Fruit fly (Drosophila melanogaster) whole organism, embryonic: ENCODE data around the gene CG9837.

Experiments used
- Ada2b ChIP-seq: fragments of 200-800 bp; sonication (Bioruptor generic); IDR thresholded peaks from 2 replicates; pipeline ENCODE4 v1.3.6; 2022; ENCODE audit warnings: missing biosample characterization, missing genetic modification characterization
- B-H1 ChIP-seq: fragments of 200-800 bp; sonication (Bioruptor generic); IDR thresholded peaks from 3 replicates; pipeline ENCODE4 v1.3.6; 2022; ENCODE audit warnings: missing biosample characterization, missing genetic modification characterization
- Bteb2 ChIP-seq: fragments of 200-800 bp; sonication (Bioruptor generic); optimal IDR thresholded peaks from 2 replicates; lab custom pipeline; 2016; ENCODE audit warnings: missing biosample characterization, missing genetic modification characterization
- CG10462 ChIP-seq: fragments of 200-800 bp; sonication (Bioruptor generic); optimal IDR thresholded peaks from 2 replicates; lab custom pipeline; 2016; ENCODE audit warnings: missing biosample characterization, missing genetic modification characterization
- CG11696 ChIP-seq: fragments of 200-800 bp; sonication (Bioruptor generic); IDR thresholded peaks from 2 replicates; pipeline ENCODE4 v1.3.6; 2022; ENCODE audit warnings: missing biosample characterization, missing genetic modification characterization
- CG14014 ChIP-seq: fragments of 200-800 bp; sonication (Bioruptor generic); IDR thresholded peaks from 2 replicates; pipeline ENCODE4 v1.3.6; 2022; ENCODE audit warnings: missing biosample characterization, missing genetic modification characterization
- CG14050 ChIP-seq: fragments of 200-800 bp; sonication (Bioruptor generic); IDR thresholded peaks from 3 replicates; pipeline ENCODE4 v1.3.6; 2022; ENCODE audit warnings: missing biosample characterization, missing genetic modification characterization
- CG15479 ChIP-seq: fragments of 200-800 bp; sonication (Bioruptor generic); optimal IDR thresholded peaks from 3 replicates; lab custom pipeline; 2019; ENCODE audit warnings: missing biosample characterization, mild to moderate bottlenecking, missing genetic modification characterization, moderate library complexity
- CG18599 ChIP-seq: fragments of 200-800 bp; sonication (Bioruptor generic); optimal IDR thresholded peaks from 3 replicates; lab custom pipeline; 2017; ENCODE audit warnings: missing biosample characterization, missing genetic modification characterization, mild to moderate bottlenecking, moderate library complexity, missing genetic modification reagents
- CG2199 ChIP-seq: fragments of 200-800 bp; sonication (Bioruptor generic); IDR thresholded peaks from 3 replicates; pipeline ENCODE4 v1.3.6; 2022; ENCODE audit warnings: missing biosample characterization, missing genetic modification characterization
- CG2875 ChIP-seq: fragments of 200-800 bp; sonication (Bioruptor generic); optimal IDR thresholded peaks from 2 replicates; lab custom pipeline; 2017; ENCODE audit warnings: missing biosample characterization, mild to moderate bottlenecking, missing genetic modification characterization, missing genetic modification reagents
- CG30403 ChIP-seq: fragments of 200-800 bp; sonication (Bioruptor generic); optimal IDR thresholded peaks from 3 replicates; lab custom pipeline; 2016; ENCODE audit warnings: missing biosample characterization, missing genetic modification characterization
- CG3163 ChIP-seq: fragments of 200-800 bp; sonication (Bioruptor generic); optimal IDR thresholded peaks from 3 replicates; lab custom pipeline; 2016; ENCODE audit warnings: missing biosample characterization, missing genetic modification characterization
- CG6272 ChIP-seq: fragments of 200-800 bp; sonication (Bioruptor generic); IDR thresholded peaks from 2 replicates; pipeline ENCODE4 v1.3.6; 2022; ENCODE audit warnings: missing biosample characterization, missing genetic modification characterization
- CG6791 ChIP-seq: fragments of 200-800 bp; sonication (Bioruptor generic); IDR thresholded peaks from 3 replicates; pipeline ENCODE4 v1.3.6; 2022; ENCODE audit warnings: missing biosample characterization, missing genetic modification characterization; ENCODE audit not compliant: partially characterized antibody
- CG8924 ChIP-seq: fragments of 200-800 bp; optimal IDR thresholded peaks from 3 replicates; lab custom pipeline; 2019; ENCODE audit warnings: missing biosample characterization, mild to moderate bottlenecking, missing genetic modification characterization, moderate library complexity
- CHES-1-like ChIP-seq: fragments of 200-800 bp; sonication (Bioruptor generic); optimal IDR thresholded peaks from 2 replicates; lab custom pipeline; 2016; ENCODE audit warnings: missing biosample characterization, missing genetic modification characterization
- Chrac-16 ChIP-seq: fragments of 200-800 bp; sonication (Bioruptor generic); optimal IDR thresholded peaks from 3 replicates; lab custom pipeline; 2016; ENCODE audit warnings: missing biosample characterization, missing genetic modification characterization
- Drgx ChIP-seq: fragments of 200-800 bp; sonication (Bioruptor generic); IDR thresholded peaks from 2 replicates; pipeline ENCODE4 v1.3.6; 2022; ENCODE audit warnings: missing biosample characterization, missing genetic modification characterization
- ERR ChIP-seq: fragments of 200-800 bp; sonication (Bioruptor generic); optimal IDR thresholded peaks from 2 replicates; lab custom pipeline; 2016; ENCODE audit warnings: missing biosample characterization, missing genetic modification characterization
- Opbp ChIP-seq: fragments of 200-800 bp; sonication (Bioruptor generic); IDR thresholded peaks from 3 replicates; pipeline ENCODE4 v1.3.6; 2022; ENCODE audit warnings: missing biosample characterization, missing genetic modification characterization; ENCODE audit not compliant: partially characterized antibody
- Stat92E ChIP-seq, 3 experiments: fragments of >200 bp in 2 of 3; fragments of 200-800 bp in 1 of 3; sonication (Bioruptor generic) in 1 of 3; optimal IDR thresholded peaks; 2 replicates each; lab custom pipeline; 2017 to 2019; ENCODE audit warnings: missing biosample characterization in 3 of 3, missing genetic modification characterization in 3 of 3, mild to moderate bottlenecking in 1 of 3, moderate library complexity in 1 of 3
- Trl ChIP-seq, 3 experiments: fragments of >200 bp in 2 of 3; fragments of 200-800 bp in 1 of 3; sonication (Bioruptor generic) in 1 of 3; optimal IDR thresholded peaks; 2 replicates in 1 of 3; 3 replicates in 2 of 3; lab custom pipeline; 2016 to 2017; ENCODE audit warnings: missing biosample characterization in 1 of 3, missing genetic modification characterization in 1 of 3
- Xrp1 ChIP-seq: fragments of 200-800 bp; sonication (Bioruptor generic); IDR thresholded peaks from 2 replicates; pipeline ENCODE4 v1.3.6; 2022; ENCODE audit warnings: missing biosample characterization, missing genetic modification characterization
- ash1 ChIP-seq: fragments of 200-800 bp; sonication (Bioruptor generic); optimal IDR thresholded peaks from 2 replicates; lab custom pipeline; 2018; ENCODE audit warnings: missing biosample characterization, mild to moderate bottlenecking, missing genetic modification characterization
- bbx ChIP-seq: fragments of 200-800 bp; sonication (Bioruptor generic); IDR thresholded peaks from 2 replicates; pipeline ENCODE4 v1.3.6; 2022; ENCODE audit warnings: missing biosample characterization, missing genetic modification characterization; ENCODE audit not compliant: partially characterized antibody
- cg ChIP-seq: fragments of 200-800 bp; sonication (Bioruptor generic); optimal IDR thresholded peaks from 3 replicates; lab custom pipeline; 2019; ENCODE audit warnings: missing biosample characterization, mild to moderate bottlenecking, missing genetic modification characterization, moderate library complexity
- crol ChIP-seq: fragments of 200-800 bp; sonication (Bioruptor generic); IDR thresholded peaks from 2 replicates; pipeline ENCODE4 v1.3.6; 2022; ENCODE audit warnings: missing biosample characterization, missing genetic modification characterization
- dysf ChIP-seq: fragments of 200-800 bp; sonication (Bioruptor generic); IDR thresholded peaks from 3 replicates; pipeline ENCODE4 v1.3.6; 2022; ENCODE audit warnings: missing biosample characterization, missing genetic modification characterization
- eve ChIP-seq, 2 experiments: fragments of >200 bp; optimal IDR thresholded peaks; 2 replicates each; lab custom pipeline; 2017; ENCODE audit warnings: missing biosample characterization in 2 of 2, missing genetic modification characterization in 2 of 2
- gcm ChIP-seq: fragments of 200-800 bp; sonication (Bioruptor generic); optimal IDR thresholded peaks from 2 replicates; lab custom pipeline; 2019; ENCODE audit warnings: missing biosample characterization, mild to moderate bottlenecking, missing genetic modification characterization, moderate library complexity
- gsb-n ChIP-seq: fragments of 200-800 bp; sonication (Bioruptor generic); optimal IDR thresholded peaks from 3 replicates; lab custom pipeline; 2018; ENCODE audit warnings: missing biosample characterization, mild to moderate bottlenecking, missing genetic modification characterization
- her ChIP-seq: fragments of 200-800 bp; sonication (Bioruptor generic); optimal IDR thresholded peaks from 2 replicates; lab custom pipeline; 2016; ENCODE audit warnings: missing biosample characterization, missing genetic modification characterization
- jumu ChIP-seq: fragments of 200-800 bp; sonication (Bioruptor generic); optimal IDR thresholded peaks from 3 replicates; lab custom pipeline; 2016; ENCODE audit warnings: missing biosample characterization, missing genetic modification characterization
- kni ChIP-seq: fragments of 200-800 bp; sonication (Bioruptor generic); optimal IDR thresholded peaks from 3 replicates; lab custom pipeline; 2017; ENCODE audit warnings: mild to moderate bottlenecking, missing biosample characterization, missing genetic modification reagents, missing genetic modification characterization
- mld ChIP-seq: fragments of 200-800 bp; sonication (Bioruptor generic); IDR thresholded peaks from 3 replicates; pipeline ENCODE4 v1.3.6; 2022; ENCODE audit warnings: missing biosample characterization, missing genetic modification characterization; ENCODE audit not compliant: partially characterized antibody
- p53 ChIP-seq: fragments of 200-800 bp; sonication (Bioruptor generic); optimal IDR thresholded peaks from 2 replicates; lab custom pipeline; 2016; ENCODE audit warnings: missing biosample characterization, missing genetic modification characterization
- phol ChIP-seq: fragments of 200-800 bp; sonication (Bioruptor generic); optimal IDR thresholded peaks from 3 replicates; lab custom pipeline; 2018; ENCODE audit warnings: missing biosample characterization, mild to moderate bottlenecking, missing genetic modification characterization, moderate library complexity
- pros ChIP-seq: fragments of 200-800 bp; sonication (Bioruptor generic); optimal IDR thresholded peaks from 3 replicates; lab custom pipeline; 2019; ENCODE audit warnings: missing biosample characterization, mild to moderate bottlenecking, missing genetic modification characterization, moderate library complexity
- salm ChIP-seq: fragments of 200-800 bp; sonication (Bioruptor generic); optimal IDR thresholded peaks from 2 replicates; lab custom pipeline; 2018; ENCODE audit warnings: missing biosample characterization, mild to moderate bottlenecking, missing genetic modification characterization
- so ChIP-seq: fragments of 200-800 bp; sonication (Bioruptor generic); IDR thresholded peaks from 3 replicates; pipeline ENCODE4 v1.3.6; 2022; ENCODE audit warnings: missing biosample characterization, missing genetic modification characterization
- sqz ChIP-seq: fragments of 200-800 bp; sonication (Bioruptor generic); optimal IDR thresholded peaks from 3 replicates; lab custom pipeline; 2018; ENCODE audit warnings: missing biosample characterization, mild to moderate bottlenecking, missing genetic modification characterization
- sr ChIP-seq: fragments of 200-800 bp; sonication (Bioruptor generic); IDR thresholded peaks from 3 replicates; pipeline ENCODE4 v1.3.6; 2022; ENCODE audit warnings: missing biosample characterization, missing genetic modification characterization
- stwl ChIP-seq: fragments of 200-800 bp; sonication (Bioruptor generic); optimal IDR thresholded peaks from 3 replicates; lab custom pipeline; 2018; ENCODE audit warnings: missing biosample characterization, mild to moderate bottlenecking, missing genetic modification characterization, moderate library complexity
- tll ChIP-seq, 2 experiments: fragments of 200-800 bp in 1 of 2; fragments of >200 bp in 1 of 2; sonication (Bioruptor generic) in 1 of 2; optimal IDR thresholded peaks; 2 replicates each; lab custom pipeline; 2017 to 2019; ENCODE audit warnings: missing biosample characterization in 2 of 2, missing genetic modification characterization in 2 of 2, mild to moderate bottlenecking in 1 of 2, moderate library complexity in 1 of 2
- z ChIP-seq: fragments of 200-800 bp; sonication (Bioruptor generic); IDR thresholded peaks from 3 replicates; pipeline ENCODE4 v1.3.6; 2022; ENCODE audit warnings: missing biosample characterization, missing genetic modification characterization
- zf30C ChIP-seq: fragments of 200-800 bp; sonication (Bioruptor generic); optimal IDR thresholded peaks from 3 replicates; lab custom pipeline; 2018; ENCODE audit warnings: missing biosample characterization, mild to moderate bottlenecking, missing genetic modification characterization

CG9837 gene

dm6 chr3R:8849373-8850228, 36.2 kb upstream of the CG9837 start (continued):
- TF ChIP-seq Stat92E (GFP tag; optimal IDR thresholded peaks at IDR 0.05; lab: Kevin White, UChicago) (peak in 1 of 3 experiments; percentile 29), CHES-1-like (GFP tag; lab: Kevin White, UChicago) (no peak), CG8924 (tag; lab: Kevin White, UChicago) (peak; percentile 32), CG6272 (no peak), CG14050 (no peak), phol (tag; lab: Kevin White, UChicago) (peak; percentile 59), so (GFP tag; lab: Robert Waterston, UW) (0 out of 3 replicates have a peak, but pooled peaks have one; percentile 47), Opbp (no peak), ERR (GFP tag; lab: Kevin White, UChicago) (no peak), Drgx (peak; percentile 53), salm (no peak), gcm (GFP tag; lab: Kevin White, UChicago) (peak; percentile 5), CG11696 (GFP tag; lab: Robert Waterston, UW) (no peak), Bteb2 (GFP tag; lab: Kevin White, UChicago) (no peak), z (GFP tag; lab: Robert Waterston, UW) (peak; percentile 75; the same call in 2 of the 3 replicates), bbx (no peak), Chrac-16 (GFP tag; lab: Kevin White, UChicago) (peak; percentile 34), CG30403 (GFP tag; lab: Kevin White, UChicago) (peak; percentile 31)

dm6 chr3R:8848190-8848589, 34.8 kb upstream of the CG9837 start:
- TF ChIP-seq zf30C (GFP tag; lab: Kevin White, UChicago) (peak; percentile 41), her (no peak), CG18599 (GFP tag; lab: Kevin White, UChicago) (no peak), sr (no peak), CG15479 (peak; percentile 91), gsb-n (tag; lab: Kevin White, UChicago) (peak; percentile 51), tll (GFP tag; optimal IDR thresholded peaks at IDR 0.05; lab: Kevin White, UChicago) (peak in 1 of 2 experiments; percentile 80), cg (peak; percentile 66), sqz (GFP tag; lab: Kevin White, UChicago) (peak; percentile 40), eve (GFP tag; optimal IDR thresholded peaks at IDR 0.05; lab: Kevin White, UChicago) (peak in 1 of 2 experiments; percentile 14), z (GFP tag; lab: Robert Waterston, UW) (peak; percentile 69), dysf (GFP tag; lab: Robert Waterston, UW) (0 out of 3 replicates have a peak, but pooled peaks have one; percentile 18), mld (no peak), CG3163 (GFP tag; lab: Kevin White, UChicago) (peak; percentile 37), kni (GFP tag; lab: Kevin White, UChicago) (peak; percentile 81), p53 (GFP tag; lab: Kevin White, UChicago) (peak; percentile 89), Ada2b (GFP tag; lab: Robert Waterston, UW) (no peak), CG2199 (peak; percentile 43; the same call in 1 of the 3 replicates), gcm (GFP tag; lab: Kevin White, UChicago) (peak; percentile 20), ash1 (GFP tag; lab: Kevin White, UChicago) (peak; percentile 16), pros (peak; percentile 86), CG14014 (GFP tag; lab: Robert Waterston, UW) (no peak), CG2875 (GFP tag; lab: Kevin White, UChicago) (no peak), stwl (tag; lab: Kevin White, UChicago) (no peak), CG6791 (GFP tag; lab: Robert Waterston, UW) (no peak), Xrp1 (peak; percentile 30; the same call in 1 of the 2 replicates), jumu (GFP tag; lab: Kevin White, UChicago) (no peak), Trl (optimal IDR thresholded peaks at IDR 0.05; lab: Kevin White, UChicago) (peak in 1 of 2 experiments; percentile 1), Trl (GFP tag; optimal IDR thresholded peaks at IDR 0.05; lab: Kevin White, UChicago) (no peak), CG8924 (tag; lab: Kevin White, UChicago) (peak; percentile 8), crol (peak; percentile 87), CG10462 (GFP tag; lab: Kevin White, UChicago) (no peak), B-H1 (GFP tag; lab: Robert Waterston, UW) (no peak)
